Worm (Caenorhabditis elegans) whole organism, L4 larva: Measurements from ENCODE around the gene srd-55.

ENCODE experiments used
- F10B5.3 ChIP-seq: sonication (generic microtip); optimal IDR thresholded peaks from 2 replicates; lab custom pipeline; 2016; ENCODE audit warnings: mild to moderate bottlenecking, missing genetic modification characterization, missing compliant biosample characterization
- F37D6.2 ChIP-seq: sonication (generic microtip); optimal IDR thresholded peaks from 2 replicates; lab custom pipeline; 2016; ENCODE audit warnings: mild to moderate bottlenecking, missing genetic modification characterization, missing compliant biosample characterization
- F49E8.2 ChIP-seq: sonication (generic microtip); optimal IDR thresholded peaks from 2 replicates; lab custom pipeline; 2016; ENCODE audit warnings: missing compliant biosample characterization, mild to moderate bottlenecking, missing genetic modification characterization, borderline replicate concordance
- T20F7.1 ChIP-seq: fragments of 200-800 bp; sonication (Bioruptor generic); optimal IDR thresholded peaks from 2 replicates; lab custom pipeline; 2018; ENCODE audit warnings: mild to moderate bottlenecking, missing genetic modification characterization, missing compliant biosample characterization
- T26A8.4 ChIP-seq: fragments of 200-800 bp; sonication (Bioruptor generic); IDR thresholded peaks from 2 replicates; pipeline ENCODE4 v1.3.6; 2022; ENCODE audit warnings: missing genetic modification characterization, missing compliant biosample characterization
- Y48G9A.11 ChIP-seq: fragments of 200-800 bp; sonication (Bioruptor generic); IDR thresholded peaks from 2 replicates; pipeline ENCODE4 v1.3.6; 2022; ENCODE audit warnings: missing genetic modification reagents, missing genetic modification characterization, missing compliant biosample characterization
- ZK337.2 ChIP-seq: fragments of 200-800 bp; sonication (Bioruptor generic); IDR thresholded peaks from 2 replicates; pipeline ENCODE4 v1.3.6; 2022; ENCODE audit warnings: missing genetic modification reagents, missing genetic modification characterization, missing compliant biosample characterization
- aha-1 ChIP-seq: fragments of 150-350 bp; peaks from one replicate; lab custom pipeline; 2014; ENCODE audit warnings: missing biosample characterization, missing genetic modification characterization
- aly-2 ChIP-seq: sonication (generic microtip); optimal IDR thresholded peaks from 2 replicates; lab custom pipeline; 2018; ENCODE audit warnings: missing biosample characterization, missing genetic modification characterization
- ceh-32 ChIP-seq: sonication (generic microtip); optimal IDR thresholded peaks from 2 replicates; lab custom pipeline; 2016; ENCODE audit warnings: mild to moderate bottlenecking, missing genetic modification characterization, missing compliant biosample characterization; ENCODE audit not compliant: poor library complexity
- ces-1 ChIP-seq: fragments of 150-350 bp; sonication (generic microtip); optimal IDR thresholded peaks from 4 replicates; lab custom pipeline; 2014; ENCODE audit warnings: missing biosample characterization, missing genetic modification reagents, missing genetic modification characterization
- ctbp-1 ChIP-seq: fragments of 200-800 bp; sonication (Bioruptor generic); IDR thresholded peaks from 2 replicates; pipeline ENCODE4 v1.3.6; 2022; ENCODE audit warnings: missing genetic modification reagents, missing genetic modification characterization, missing compliant biosample characterization
- daf-8 ChIP-seq: fragments of 200-800 bp; sonication (Bioruptor generic); IDR thresholded peaks from 2 replicates; pipeline ENCODE4 v1.3.6; 2022; ENCODE audit warnings: missing genetic modification characterization, missing compliant biosample characterization
- dve-1 ChIP-seq: sonication (generic microtip); optimal IDR thresholded peaks from 2 replicates; lab custom pipeline; 2017; ENCODE audit warnings: antibody characterized with exemption, mild to moderate bottlenecking, missing genetic modification characterization, missing compliant biosample characterization; ENCODE audit not compliant: insufficient read depth
- egl-27 ChIP-seq: sonication (generic microtip); optimal IDR thresholded peaks from 3 replicates; lab custom pipeline; 2017; ENCODE audit warnings: missing biosample characterization, missing genetic modification reagents, missing genetic modification characterization
- fkh-10 ChIP-seq: fragments of 150-350 bp; optimal IDR thresholded peaks from 2 replicates; lab custom pipeline; 2014; ENCODE audit warnings: missing biosample characterization, missing genetic modification reagents, missing genetic modification characterization
- fos-1 ChIP-seq: fragments of 150-350 bp; optimal IDR thresholded peaks from 2 replicates; lab custom pipeline; 2014; ENCODE audit warnings: missing biosample characterization, missing genetic modification characterization
- gei-8 ChIP-seq: fragments of 200-800 bp; sonication (Bioruptor generic); optimal IDR thresholded peaks from 2 replicates; lab custom pipeline; 2018; ENCODE audit warnings: mild to moderate bottlenecking, missing genetic modification characterization, missing compliant biosample characterization
- hlh-30 ChIP-seq: sonication (generic microtip); optimal IDR thresholded peaks from 2 replicates; lab custom pipeline; 2017; ENCODE audit warnings: antibody characterized with exemption, mild to moderate bottlenecking, missing genetic modification characterization, missing compliant biosample characterization; ENCODE audit not compliant: insufficient read depth
- lim-7 ChIP-seq: fragments of 200-800 bp; sonication (Bioruptor generic); IDR thresholded peaks from 2 replicates; pipeline ENCODE4 v1.3.6; 2022; ENCODE audit warnings: missing genetic modification characterization, missing compliant biosample characterization
- lin-1 ChIP-seq: fragments of 200-800 bp; sonication (Bioruptor generic); IDR thresholded peaks from 2 replicates; pipeline ENCODE4 v1.3.6; 2022; ENCODE audit warnings: missing genetic modification reagents, missing genetic modification characterization, missing compliant biosample characterization
- lin-13 ChIP-seq: fragments of 150-350 bp; optimal IDR thresholded peaks from 2 replicates; lab custom pipeline; 2014; ENCODE audit warnings: missing biosample characterization, missing genetic modification reagents, missing genetic modification characterization
- lin-29 ChIP-seq: fragments of 200-800 bp; sonication (Bioruptor generic); IDR thresholded peaks from 2 replicates; pipeline ENCODE4 v1.3.6; 2022; ENCODE audit warnings: missing genetic modification reagents, missing genetic modification characterization, missing compliant biosample characterization
- lin-38 ChIP-seq: fragments of 200-800 bp; sonication (Bioruptor generic); IDR thresholded peaks from 2 replicates; pipeline ENCODE4 v1.3.6; 2022; ENCODE audit warnings: missing genetic modification reagents, missing genetic modification characterization, missing compliant biosample characterization
- lir-3 ChIP-seq: sonication (generic microtip); optimal IDR thresholded peaks from 2 replicates; lab custom pipeline; 2016; ENCODE audit warnings: mild to moderate bottlenecking, missing genetic modification characterization, missing compliant biosample characterization
- madf-9 ChIP-seq: fragments of 200-800 bp; sonication (Bioruptor generic); conservative IDR thresholded peaks from 2 replicates; pipeline ENCODE4 v1.3.6; 2022; ENCODE audit warnings: missing genetic modification reagents, missing genetic modification characterization, missing compliant biosample characterization
- mdt-29 ChIP-seq: fragments of 200-800 bp; sonication (Bioruptor generic); IDR thresholded peaks from 2 replicates; pipeline ENCODE4 v1.3.6; 2022; ENCODE audit warnings: missing genetic modification reagents, missing genetic modification characterization, missing compliant biosample characterization
- mes-2 ChIP-seq: sonication (generic microtip); optimal IDR thresholded peaks from 2 replicates; lab custom pipeline; 2016; ENCODE audit warnings: missing genotype, mild to moderate bottlenecking, missing genetic modification characterization, missing compliant biosample characterization; ENCODE audit not compliant: poor library complexity, severe bottlenecking
- mxl-2 ChIP-seq: fragments of 200-800 bp; sonication (Bioruptor generic); conservative IDR thresholded peaks from 2 replicates; pipeline ENCODE4 v1.3.6; 2022; ENCODE audit warnings: missing genetic modification reagents, missing genetic modification characterization, missing compliant biosample characterization
- mxl-3 ChIP-seq: fragments of 200-800 bp; sonication (Bioruptor generic); optimal IDR thresholded peaks from 2 replicates; lab custom pipeline; 2018; ENCODE audit warnings: mild to moderate bottlenecking, missing genetic modification characterization, missing compliant biosample characterization
- nhr-237 ChIP-seq: sonication (generic microtip); optimal IDR thresholded peaks from 2 replicates; lab custom pipeline; 2017; ENCODE audit warnings: missing biosample characterization, missing genetic modification characterization
- nhr-28 ChIP-seq: fragments of 150-350 bp; optimal IDR thresholded peaks from 2 replicates; lab custom pipeline; 2014; ENCODE audit warnings: missing biosample characterization, missing genetic modification characterization
- nhr-41 ChIP-seq: fragments of 200-800 bp; sonication (Bioruptor generic); IDR thresholded peaks from 2 replicates; pipeline ENCODE4 v1.3.6; 2022; ENCODE audit warnings: missing genetic modification reagents, missing genetic modification characterization, missing compliant biosample characterization
- nhr-6 ChIP-seq: fragments of 150-350 bp; optimal IDR thresholded peaks from 2 replicates; lab custom pipeline; 2014; ENCODE audit warnings: missing biosample characterization, missing genetic modification characterization
- nhr-76 ChIP-seq: fragments of 150-350 bp; optimal IDR thresholded peaks from 2 replicates; lab custom pipeline; 2014; ENCODE audit warnings: missing biosample characterization, missing genetic modification characterization
- pha-4 ChIP-seq, 2 experiments: fragments of 150-350 bp in 1 of 2; fragments of 200-800 bp in 1 of 2; sonication (Bioruptor generic) in 1 of 2; IDR thresholded peaks in 1 of 2; optimal IDR thresholded peaks in 1 of 2; 2 replicates each; pipeline versions ENCODE4 v1.3.6 to Lab custom; 2014 to 2022; ENCODE audit warnings: missing genetic modification characterization in 2 of 2, missing genetic modification reagents in 2 of 2, missing biosample characterization in 1 of 2, missing compliant biosample characterization in 1 of 2
- rbr-2 ChIP-seq: sonication (generic microtip); optimal IDR thresholded peaks from 2 replicates; lab custom pipeline; 2016; ENCODE audit warnings: missing genotype, missing genetic modification characterization, missing compliant biosample characterization
- sdz-12 ChIP-seq: fragments of 200-800 bp; sonication (Bioruptor generic); optimal IDR thresholded peaks from 2 replicates; lab custom pipeline; 2018; ENCODE audit warnings: mild to moderate bottlenecking, missing genetic modification characterization, missing compliant biosample characterization
- tag-97 ChIP-seq: fragments of 200-800 bp; sonication (Bioruptor generic); IDR thresholded peaks from 2 replicates; pipeline ENCODE4 v1.3.6; 2022; ENCODE audit warnings: missing genetic modification characterization, missing compliant biosample characterization
- tra-1 ChIP-seq: fragments of 200-800 bp; sonication (Bioruptor generic); IDR thresholded peaks from 2 replicates; pipeline ENCODE4 v1.3.6; 2022; ENCODE audit warnings: missing genetic modification reagents, missing genetic modification characterization, missing compliant biosample characterization
- unc-62 ChIP-seq, 3 experiments: fragments of 150-350 bp in 1 of 3; sonication (generic microtip); optimal IDR thresholded peaks in 2 of 3; peaks in 1 of 3; 1 replicate in 1 of 3; 2 replicates in 2 of 3; lab custom pipeline; 2014 to 2017; ENCODE audit warnings: missing biosample characterization in 3 of 3, missing genetic modification characterization in 3 of 3, missing genetic modification reagents in 3 of 3, missing genotype in 1 of 3
- vab-7 ChIP-seq: fragments of 200-800 bp; sonication (Bioruptor generic); IDR thresholded peaks from 2 replicates; pipeline ENCODE4 v1.3.6; 2022; ENCODE audit warnings: missing genetic modification reagents, missing genetic modification characterization, missing compliant biosample characterization
- zag-1 ChIP-seq: fragments of 150-350 bp; optimal IDR thresholded peaks from 2 replicates; lab custom pipeline; 2014; ENCODE audit warnings: missing biosample characterization, missing genetic modification characterization
- zip-2 ChIP-seq: fragments of 150-350 bp; optimal IDR thresholded peaks from 2 replicates; lab custom pipeline; 2014; ENCODE audit warnings: missing biosample characterization, missing genetic modification characterization

srd-55 gene

DNA sequence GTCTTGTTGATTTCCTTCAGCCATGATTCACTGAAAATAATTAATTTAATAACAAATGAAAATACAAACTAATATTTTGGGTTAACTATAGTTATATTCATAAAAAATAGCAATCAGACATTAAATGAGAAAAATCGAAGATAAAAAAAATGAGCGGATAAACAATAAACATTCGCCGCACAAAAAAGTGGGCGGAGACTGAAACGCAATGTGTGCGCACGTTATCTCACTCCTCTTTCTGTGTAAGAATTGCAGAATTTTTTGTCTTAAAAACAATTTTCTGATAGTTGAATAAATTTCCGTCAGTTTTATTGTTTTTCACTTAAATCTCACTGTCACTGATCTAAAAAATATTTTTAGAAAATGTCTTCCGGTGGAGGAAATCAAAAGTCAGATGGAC lies 34.1 kb upstream of the srd-55 start, which contains the start of the genes mtch-1 and rpb-4 (continued):
- TF ChIP-seq nhr-76 (no peak), nhr-28 (peak; percentile 11), ceh-32 (tag; lab: Kevin White, UChicago) (no peak), T20F7.1 (GFP tag; lab: Kevin White, UChicago) (peak; percentile 30), lin-29 (GFP tag; lab: Robert Waterston, UW) (no peak), dve-1 (tag; lab: Kevin White, UChicago) (peak; percentile 50), madf-9 (GFP tag; lab: Robert Waterston, UW) (no peak), ctbp-1 (no peak), F37D6.2 (tag; lab: Kevin White, UChicago) (no peak), T26A8.4 (GFP tag; lab: Robert Waterston, UW) (no peak), aha-1 (tag; lab: Kevin White, UChicago) (peak; percentile 81), fkh-10 (GFP tag; lab: Kevin White, UChicago) (no peak), egl-27 (tag; lab: Kevin White, UChicago) (no peak), mxl-3 (GFP tag; lab: Kevin White, UChicago) (no peak), fos-1 (tag; lab: Kevin White, UChicago) (no peak), lir-3 (tag; lab: Kevin White, UChicago) (no peak), gei-8 (no peak), nhr-6 (tag; lab: Kevin White, UChicago) (peak; percentile 85), zip-2 (tag; lab: Kevin White, UChicago) (no peak), hlh-30 (peak; percentile 29), lin-13 (GFP tag; lab: Kevin White, UChicago) (no peak), ZK337.2 (no peak), lin-1 (GFP tag; lab: Robert Waterston, UW) (no peak), daf-8 (no peak), F10B5.3 (tag; lab: Kevin White, UChicago) (no peak), mes-2 (tag; lab: Kevin White, UChicago) (peak; percentile 75), unc-62 (GFP tag; optimal IDR thresholded peaks at IDR 0.05 in 1 of 2; lab: Kevin White, UChicago) (no peak), unc-62 (tag; optimal IDR thresholded peaks at IDR 0.05; lab: Kevin White, UChicago) (no peak), tra-1 (GFP tag; lab: Robert Waterston, UW) (no peak), nhr-41 (GFP tag; lab: Robert Waterston, UW) (no peak), zag-1 (tag; lab: Kevin White, UChicago) (no peak), nhr-237 (tag; lab: Kevin White, UChicago) (no peak), tag-97 (GFP tag; lab: Robert Waterston, UW) (no peak), mxl-2 (no peak), mdt-29 (no peak), Y48G9A.11 (no peak), sdz-12 (GFP tag; lab: Kevin White, UChicago) (no peak), aly-2 (no peak), lim-7 (no peak), pha-4 (GFP tag; IDR thresholded peaks at IDR 0.05; lab: Robert Waterston, UW) (no peak), pha-4 (tag; optimal IDR thresholded peaks at IDR 0.05; lab: Kevin White, UChicago) (peak; percentile 50), vab-7 (GFP tag; lab: Robert Waterston, UW) (no peak), F49E8.2 (no peak), ces-1 (GFP tag; lab: Kevin White, UChicago) (no peak), lin-38 (GFP tag; lab: Robert Waterston, UW) (no peak), rbr-2 (tag; lab: Kevin White, UChicago) (peak; percentile 13)
